Worm (Caenorhabditis elegans) whole organism, young adult: ENCODE measurements around the gene Y41D4A.7.

Experiments
- B0261.1 ChIP-seq: sonication (generic microtip); optimal IDR thresholded peaks from 2 replicates; lab custom pipeline; 2016; ENCODE audit warnings: mild to moderate bottlenecking, missing genetic modification characterization, moderate library complexity, missing compliant biosample characterization
- C06A6.2 ChIP-seq: fragments of 200-800 bp; sonication (Bioruptor generic); conservative IDR thresholded peaks from 2 replicates; pipeline ENCODE4 v1.3.6; 2022; ENCODE audit warnings: missing genetic modification characterization, missing compliant biosample characterization
- F49E8.2 ChIP-seq: sonication (generic microtip); optimal IDR thresholded peaks from 3 replicates; lab custom pipeline; 2017; ENCODE audit warnings: missing genetic modification characterization, mild to moderate bottlenecking, missing compliant biosample characterization, antibody characterized with exemption, moderate library complexity; ENCODE audit not compliant: insufficient read depth
- F57C9.4 ChIP-seq: sonication (generic microtip); optimal IDR thresholded peaks from 2 replicates; lab custom pipeline; 2017; ENCODE audit warnings: mild to moderate bottlenecking, missing genetic modification characterization, missing compliant biosample characterization
- Y53F4B.3 ChIP-seq: fragments of 200-800 bp; sonication (Bioruptor generic); IDR thresholded peaks from 2 replicates; pipeline ENCODE4 v1.3.6; 2022; ENCODE audit warnings: missing genetic modification reagents, missing genetic modification characterization, missing compliant biosample characterization
- Y53G8AR.9 ChIP-seq: fragments of 200-800 bp; sonication (Bioruptor generic); conservative IDR thresholded peaks from 2 replicates; pipeline ENCODE4 v1.3.6; 2022; ENCODE audit warnings: missing genetic modification reagents, missing genetic modification characterization, missing compliant biosample characterization
- Y79H2A.3 ChIP-seq: fragments of 200-800 bp; sonication (Bioruptor generic); conservative IDR thresholded peaks from 2 replicates; pipeline ENCODE4 v1.3.6; 2022; ENCODE audit warnings: missing genetic modification reagents, missing genetic modification characterization, missing compliant biosample characterization
- Y95B8A.8 ChIP-seq: fragments of 200-800 bp; sonication (Bioruptor generic); IDR thresholded peaks from 2 replicates; pipeline ENCODE4 v1.3.6; 2022; ENCODE audit warnings: missing genetic modification reagents, missing genetic modification characterization, missing compliant biosample characterization
- aptf-2 ChIP-seq: fragments of 200-800 bp; sonication (Bioruptor generic); conservative IDR thresholded peaks from 2 replicates; pipeline ENCODE4 v1.3.6; 2022; ENCODE audit warnings: missing genetic modification reagents, missing genetic modification characterization, missing compliant biosample characterization
- aptf-3 ChIP-seq: fragments of 200-800 bp; sonication (Bioruptor generic); IDR thresholded peaks from 2 replicates; pipeline ENCODE4 v1.3.6; 2022; ENCODE audit warnings: missing genetic modification characterization, missing compliant biosample characterization
- attf-6 ChIP-seq: fragments of 200-800 bp; sonication (Bioruptor generic); IDR thresholded peaks from 2 replicates; pipeline ENCODE4 v1.3.6; 2022; ENCODE audit warnings: missing genetic modification reagents, missing genetic modification characterization, missing compliant biosample characterization
- cebp-1 ChIP-seq, 2 experiments: fragments of 200-800 bp in 1 of 2; sonication (Bioruptor generic) in 1 of 2; sonication (generic microtip) in 1 of 2; IDR thresholded peaks in 1 of 2; optimal IDR thresholded peaks in 1 of 2; 2 replicates each; pipeline versions ENCODE4 v1.3.6 to Lab custom; 2017 to 2022; ENCODE audit warnings: missing compliant biosample characterization in 2 of 2, missing genetic modification characterization in 2 of 2, mild to moderate bottlenecking in 1 of 2, missing genetic modification reagents in 1 of 2, moderate library complexity in 1 of 2
- cebp-2 ChIP-seq: fragments of 200-800 bp; sonication (Bioruptor generic); IDR thresholded peaks from 2 replicates; pipeline ENCODE4 v1.3.6; 2022; ENCODE audit warnings: missing genetic modification characterization, missing compliant biosample characterization
- ceh-27 ChIP-seq: fragments of 200-800 bp; sonication (Bioruptor generic); optimal IDR thresholded peaks from 2 replicates; lab custom pipeline; 2018; ENCODE audit warnings: mild to moderate bottlenecking, missing genetic modification characterization, moderate library complexity, missing compliant biosample characterization
- ceh-40 ChIP-seq: fragments of 200-800 bp; sonication (Bioruptor generic); IDR thresholded peaks from 2 replicates; pipeline ENCODE4 v1.3.6; 2022; ENCODE audit warnings: missing genetic modification characterization, missing compliant biosample characterization
- dox-1 ChIP-seq: fragments of 200-800 bp; sonication (Bioruptor generic); IDR thresholded peaks from 2 replicates; pipeline ENCODE4 v1.3.6; 2022; ENCODE audit warnings: missing genetic modification reagents, missing genetic modification characterization, missing compliant biosample characterization
- efl-1 ChIP-seq: fragments of 150-350 bp; optimal IDR thresholded peaks from 2 replicates; lab custom pipeline; 2014; ENCODE audit warnings: missing biosample characterization, missing genetic modification reagents, missing genetic modification characterization
- egrh-3 ChIP-seq: fragments of 200-800 bp; sonication (Bioruptor generic); IDR thresholded peaks from 2 replicates; pipeline ENCODE4 v1.3.6; 2022; ENCODE audit warnings: missing genetic modification reagents, missing genetic modification characterization, missing compliant biosample characterization
- fkh-3 ChIP-seq: sonication (generic microtip); optimal IDR thresholded peaks from 2 replicates; lab custom pipeline; 2016; ENCODE audit warnings: mild to moderate bottlenecking, missing genetic modification characterization, missing compliant biosample characterization
- hlh-26 ChIP-seq: fragments of 200-800 bp; sonication (Bioruptor generic); conservative IDR thresholded peaks from 2 replicates; pipeline ENCODE4 v1.3.6; 2022; ENCODE audit warnings: missing genetic modification reagents, missing genetic modification characterization, missing compliant biosample characterization
- hrde-1 ChIP-seq: sonication (generic microtip); optimal IDR thresholded peaks from 2 replicates; lab custom pipeline; 2016; ENCODE audit warnings: missing genetic modification characterization, mild to moderate bottlenecking, missing compliant biosample characterization, moderate library complexity, missing genotype, missing genetic modification reagents, borderline replicate concordance
- lin-26 ChIP-seq: fragments of 200-800 bp; sonication (Bioruptor generic); IDR thresholded peaks from 2 replicates; pipeline ENCODE4 v1.3.6; 2022; ENCODE audit warnings: missing genetic modification reagents, missing genetic modification characterization, missing compliant biosample characterization
- lsl-1 ChIP-seq: fragments of 200-800 bp; sonication (Bioruptor generic); optimal IDR thresholded peaks from 2 replicates; lab custom pipeline; 2018; ENCODE audit warnings: mild to moderate bottlenecking, missing genetic modification characterization, moderate library complexity, missing compliant biosample characterization
- madf-3 ChIP-seq: fragments of 200-800 bp; sonication (Bioruptor generic); IDR thresholded peaks from 2 replicates; pipeline ENCODE4 v1.3.6; 2022; ENCODE audit warnings: missing genetic modification reagents, missing genetic modification characterization, missing compliant biosample characterization
- nfyb-1 ChIP-seq: fragments of 200-800 bp; sonication (Bioruptor generic); IDR thresholded peaks from 2 replicates; pipeline ENCODE4 v1.3.6; 2022; ENCODE audit warnings: missing genetic modification reagents, missing genetic modification characterization, missing compliant biosample characterization
- nhr-120 ChIP-seq: fragments of 200-800 bp; sonication (Bioruptor generic); IDR thresholded peaks from 2 replicates; pipeline ENCODE4 v1.3.6; 2022; ENCODE audit warnings: missing genetic modification characterization, missing compliant biosample characterization
- sea-2 ChIP-seq: fragments of 200-800 bp; sonication (Bioruptor generic); IDR thresholded peaks from 2 replicates; pipeline ENCODE4 v1.3.6; 2022; ENCODE audit warnings: missing genetic modification characterization, missing compliant biosample characterization
- snpc-1.3 ChIP-seq: sonication (generic microtip); optimal IDR thresholded peaks from 2 replicates; lab custom pipeline; 2017; ENCODE audit warnings: missing genetic modification characterization, mild to moderate bottlenecking, missing compliant biosample characterization, antibody characterized with exemption, moderate library complexity, missing genotype, missing genetic modification reagents; ENCODE audit not compliant: insufficient read depth
- sptf-2 ChIP-seq: fragments of 200-800 bp; sonication (Bioruptor generic); optimal IDR thresholded peaks from 2 replicates; lab custom pipeline; 2018; ENCODE audit warnings: mild to moderate bottlenecking, missing genetic modification characterization, missing compliant biosample characterization
- unc-130 ChIP-seq: sonication (generic microtip); optimal IDR thresholded peaks from 2 replicates; lab custom pipeline; 2016; ENCODE audit warnings: missing genetic modification reagents, missing genetic modification characterization, missing compliant biosample characterization
- zfh-2 ChIP-seq: fragments of 200-800 bp; sonication (Bioruptor generic); conservative IDR thresholded peaks from 2 replicates; pipeline ENCODE4 v1.3.6; 2022; ENCODE audit warnings: missing genetic modification reagents, missing genetic modification characterization, missing compliant biosample characterization
- ztf-18 ChIP-seq: sonication (generic microtip); optimal IDR thresholded peaks from 2 replicates; lab custom pipeline; 2016; ENCODE audit warnings: missing genotype, mild to moderate bottlenecking, missing genetic modification characterization, missing compliant biosample characterization
- ztf-25 ChIP-seq: fragments of 200-800 bp; sonication (Bioruptor generic); IDR thresholded peaks from 2 replicates; pipeline ENCODE4 v1.3.6; 2022; ENCODE audit warnings: missing genetic modification reagents, missing genetic modification characterization, missing compliant biosample characterization
- ztf-26 ChIP-seq: sonication (generic microtip); optimal IDR thresholded peaks from 2 replicates; lab custom pipeline; 2017; ENCODE audit warnings: missing genetic modification characterization, missing compliant biosample characterization
- ztf-28 ChIP-seq: fragments of 200-800 bp; sonication (Bioruptor generic); IDR thresholded peaks from 2 replicates; pipeline ENCODE4 v1.3.6; 2022; ENCODE audit warnings: missing genetic modification reagents, missing genetic modification characterization, missing compliant biosample characterization

Gene Y41D4A.7

ce11 chrIV:1727538-1728072, 33.8 kb downstream of the Y41D4A.7 start (continued):
- TF ChIP-seq efl-1 (GFP tag; lab: Kevin White, UChicago) = peak; percentile 25
- no peak for TF ChIP-seq B0261.1 (tag; lab: Kevin White, UChicago)
- TF ChIP-seq Y53F4B.3 (GFP tag; lab: Robert Waterston, UW) = no peak
- TF ChIP-seq zfh-2 (GFP tag; lab: Robert Waterston, UW) = no peak
- TF ChIP-seq fkh-3 = no peak
- TF ChIP-seq, all 124 proteins: peak for 13

ce11 chrIV:1725888-1726287, 35.5 kb downstream of the Y41D4A.7 start, which contains the start of gene K08D12.8:
K08D12.8 (plus strand) TSS chrIV:1726188.
- TF ChIP-seq cebp-2 (GFP tag; lab: Robert Waterston, UW) (no peak), sptf-2 (GFP tag; lab: Kevin White, UChicago) (no peak), egrh-3 (GFP tag; lab: Robert Waterston, UW) (no peak), nfyb-1 (GFP tag; lab: Robert Waterston, UW) (no peak), Y53G8AR.9 (GFP tag; lab: Robert Waterston, UW) (no peak), aptf-2 (GFP tag; lab: Robert Waterston, UW) (no peak), lsl-1 (no peak), hlh-26 (GFP tag; lab: Robert Waterston, UW) (no peak), F49E8.2 (tag; lab: Kevin White, UChicago) (no peak), efl-1 (GFP tag; lab: Kevin White, UChicago) (no peak), attf-6 (GFP tag; lab: Robert Waterston, UW) (no peak), snpc-1.3 (tag; lab: Kevin White, UChicago) (no peak), ztf-25 (GFP tag; lab: Robert Waterston, UW) (no peak), ceh-40 (no peak), F57C9.4 (tag; lab: Kevin White, UChicago) (no peak), dox-1 (GFP tag; lab: Robert Waterston, UW) (no peak), cebp-1 (GFP tag; IDR thresholded peaks at IDR 0.05; lab: Robert Waterston, UW) (no peak), cebp-1 (tag; optimal IDR thresholded peaks at IDR 0.05; lab: Kevin White, UChicago) (no peak), C06A6.2 (GFP tag; lab: Robert Waterston, UW) (no peak)

- TF ChIP-seq unc-130 (GFP tag; lab: Kevin White, UChicago) = no peak
- TF ChIP-seq nhr-120 (GFP tag; lab: Robert Waterston, UW) = no peak
- TF ChIP-seq madf-3 (GFP tag; lab: Robert Waterston, UW) = no peak
- no peak for TF ChIP-seq aptf-2 (GFP tag; lab: Robert Waterston, UW)
- no peak for TF ChIP-seq sptf-2 (GFP tag; lab: Kevin White, UChicago)
- TF ChIP-seq ztf-18 = no peak
- no peak for TF ChIP-seq efl-1 (GFP tag; lab: Kevin White, UChicago)
- TF ChIP-seq Y79H2A.3 = no peak
- TF ChIP-seq lin-26 (GFP tag; lab: Robert Waterston, UW) = no peak
- TF ChIP-seq ztf-28 = no peak
- TF ChIP-seq ceh-27 = no peak
- no peak for TF ChIP-seq hrde-1 (tag; lab: Kevin White, UChicago)
- no peak for TF ChIP-seq sea-2 (GFP tag; lab: Robert Waterston, UW)
- TF ChIP-seq Y95B8A.8 = no peak
- no peak for TF ChIP-seq aptf-3
- TF ChIP-seq ztf-26 (tag; lab: Kevin White, UChicago) = no peak
Observed at ce11 chrIV:1724283-1724682, 37.1 kb downstream of the Y41D4A.7 start, which contains the start of gene epic-3. epic-3 (minus strand) TSS chrIV:1724383.
